Fruit fly (Drosophila melanogaster): ENCODE results near the gene CG6293.

The CG6293 gene

DNA sequence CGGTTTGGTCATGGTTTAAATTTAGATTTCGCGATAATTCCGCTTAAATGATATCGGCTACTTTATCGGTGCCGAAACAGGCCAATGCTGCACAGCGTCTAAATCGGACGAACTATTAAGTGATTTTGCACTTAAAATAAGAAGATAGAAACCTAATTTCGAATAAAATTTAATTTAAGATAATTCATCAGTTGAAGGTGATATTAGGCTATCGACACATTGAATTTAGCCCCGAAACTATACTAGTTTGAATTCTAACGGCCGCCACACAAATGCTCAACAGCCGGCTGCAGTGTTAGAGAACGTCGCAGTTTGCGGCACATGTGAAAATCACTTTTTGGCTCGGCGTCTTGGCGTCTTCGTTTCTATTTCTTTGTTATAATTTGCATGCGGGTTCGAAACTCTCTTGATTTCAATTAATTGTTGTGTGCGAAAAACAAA is 21.4 kb upstream of the CG6293 start, which contains the start of gene sle (continued):
- TF ChIP-seq nau (GFP tag; optimal IDR thresholded peaks at IDR 0.05) (no peak), Atf6 (GFP tag; IDR thresholded peaks at IDR 0.05) (peak; percentile 58; the same call in 1 of the 2 replicates), CG30020 (tag; optimal IDR thresholded peaks at IDR 0.05) (peak; percentile 21), Tbp (GFP tag; optimal IDR thresholded peaks at IDR 0.05) (no peak), CG32767 (GFP tag; IDR thresholded peaks at IDR 0.05) (no peak), D19B (GFP tag; optimal IDR thresholded peaks at IDR 0.05) (no peak), ase (GFP tag; IDR thresholded peaks at IDR 0.05) (no peak), CG7928 (GFP tag; optimal IDR thresholded peaks at IDR 0.05) (peak; percentile 54), Awh (GFP tag; IDR thresholded peaks at IDR 0.05) (no peak), CG3847 (GFP tag; IDR thresholded peaks at IDR 0.05) (peak; percentile 65), CG9817 (tag; optimal IDR thresholded peaks at IDR 0.05) (peak; percentile 32), CG6254 (GFP tag; optimal IDR thresholded peaks at IDR 0.05) (no peak), dm (GFP tag; optimal IDR thresholded peaks at IDR 0.05) (peak; percentile 79), Oli (tag; optimal IDR thresholded peaks at IDR 0.05) (peak; percentile 27), NC2β (GFP tag; optimal IDR thresholded peaks at IDR 0.05) (peak; percentile 64), tup (GFP tag; optimal IDR thresholded peaks at IDR 0.05) (peak; percentile 50), tin (GFP tag; optimal IDR thresholded peaks at IDR 0.05) (peak; percentile 54), wdn (GFP tag; IDR thresholded peaks at IDR 0.05) (no peak), CG6765 (GFP tag; optimal IDR thresholded peaks at IDR 0.05) (no peak), en (GFP tag; optimal IDR thresholded peaks at IDR 0.05) (no peak), gfzf (GFP tag; optimal IDR thresholded peaks at IDR 0.05) (peak; percentile 33), CG7556 (GFP tag; optimal IDR thresholded peaks at IDR 0.05) (no peak), seq (GFP tag; IDR thresholded peaks at IDR 0.05) (no peak), ara (GFP tag; IDR thresholded peaks at IDR 0.05) (peak; percentile 41; the same call in 1 of the 2 replicates), gem (tag; optimal IDR thresholded peaks at IDR 0.05) (no peak), CG9876 (GFP tag; optimal IDR thresholded peaks at IDR 0.05) (no peak), shn (GFP tag; optimal IDR thresholded peaks at IDR 0.05) (peak; percentile 38), eyg (GFP tag; optimal IDR thresholded peaks at IDR 0.05) (peak; percentile 48), gro (GFP tag; optimal IDR thresholded peaks at IDR 0.05) (peak; percentile 77), cato (GFP tag; optimal IDR thresholded peaks at IDR 0.05; ENCODE audit: borderline replicate concordance) (peak; percentile 7), her (GFP tag; optimal IDR thresholded peaks at IDR 0.05) (peak; percentile 12), nmo (GFP tag; optimal IDR thresholded peaks at IDR 0.05) (peak; percentile 61), Drgx (GFP tag; IDR thresholded peaks at IDR 0.05) (no peak), Nf-YB (GFP tag; optimal IDR thresholded peaks at IDR 0.05) (no peak), CTCF (GFP tag; optimal IDR thresholded peaks at IDR 0.05) (peak; percentile 63), CG10147 (GFP tag; optimal IDR thresholded peaks at IDR 0.05) (no peak), Sox100B (GFP tag; optimal IDR thresholded peaks at IDR 0.05) (no peak), CHES-1-like (GFP tag; optimal IDR thresholded peaks at IDR 0.05) (peak; percentile 78), CG34224 (GFP tag; IDR thresholded peaks at IDR 0.05; ENCODE audit: partially characterized antibody) (peak; percentile 42; the same call in 1 of the 3 replicates), CG4820 (GFP tag; optimal IDR thresholded peaks at IDR 0.05) (peak; percentile 48), dpn (GFP tag; optimal IDR thresholded peaks at IDR 0.05) (peak; percentile 59 to 73), CG3163 (GFP tag; optimal IDR thresholded peaks at IDR 0.05) (peak; percentile 39), CG18764 (GFP tag; optimal IDR thresholded peaks at IDR 0.05) (peak; percentile 11), Oaz (GFP tag; IDR thresholded peaks at IDR 0.05) (no peak), dati (GFP tag; IDR thresholded peaks at IDR 0.05) (no peak), unc-4 (GFP tag; IDR thresholded peaks at IDR 0.05; ENCODE audit: partially characterized antibody) (peak; percentile 44; the same call in 1 of the 2 replicates), lov (optimal IDR thresholded peaks at IDR 0.05) (no peak), lov (GFP tag; IDR thresholded peaks at IDR 0.05) (no peak), Lhr (GFP tag; optimal IDR thresholded peaks at IDR 0.05) (peak; percentile 48), HLH4C (GFP tag; IDR thresholded peaks at IDR 0.05; ENCODE audit: partially characterized antibody) (peak; percentile 67), CG8478 (optimal IDR thresholded peaks at IDR 0.05) (no peak), CG5953 (GFP tag; IDR thresholded peaks at IDR 0.05) (no peak), CG12769 (tag; optimal IDR thresholded peaks at IDR 0.05) (no peak)

Measured in whole organism, embryonic.